Fruit fly (Drosophila melanogaster) whole organism: ENCODE results near the gene CG9213.

ENCODE experiments used
- CG8478 ChIP-seq: fragments of >200 bp; optimal IDR thresholded peaks from 2 replicates; lab custom pipeline; 2018; ENCODE audit warnings: inconsistent platforms
- pan ChIP-seq: fragments of >200 bp; optimal IDR thresholded peaks from 2 replicates; lab custom pipeline; 2017

DNA sequence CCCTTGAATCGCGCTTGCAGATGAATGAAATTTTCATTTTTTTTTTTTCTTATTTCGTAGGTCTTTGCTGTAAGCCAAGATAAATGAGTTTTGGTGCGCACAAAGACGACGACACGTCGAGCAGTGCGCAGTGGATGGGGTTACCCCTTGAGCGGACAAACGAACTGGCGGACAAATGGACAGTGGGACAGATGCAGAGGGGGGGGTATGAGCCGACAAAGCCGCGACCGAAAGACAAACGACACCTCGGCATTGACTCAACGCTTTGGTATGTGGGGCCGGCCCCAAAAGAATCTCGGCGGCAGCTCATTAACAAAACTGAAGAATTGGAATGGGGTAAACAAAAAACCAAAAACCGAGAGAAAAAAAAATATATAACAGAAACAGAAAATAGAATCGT, 35.0 kb upstream of the CG9213 start:
- TF ChIP-seq CG8478 (lab: Kevin White, UChicago) (no peak), pan (lab: Kevin White, UChicago) (no peak)
